Worm (Caenorhabditis elegans): ENCODE data around the gene irld-55.

irld-55 gene

ce11 chrIV:14046777-14047176, 26.8 kb downstream of the irld-55 start:
- no peak for TF ChIP-seq snpc-4 (GFP tag; optimal IDR thresholded peaks at IDR 0.05)
- TF ChIP-seq snpc-4 (tag; optimal IDR thresholded peaks at IDR 0.05), result peak in 1 of 4 experiments; percentile 18
- TF ChIP-seq mcd-1 (GFP tag; IDR thresholded peaks at IDR 0.05), result no peak

- TF ChIP-seq unc-130 (GFP tag; optimal IDR thresholded peaks at IDR 0.05), result no peak
- TF ChIP-seq fkh-3 (tag; optimal IDR thresholded peaks at IDR 0.05), result no peak
- TF ChIP-seq mcd-1 (GFP tag; IDR thresholded peaks at IDR 0.05), result no peak
- no peak for TF ChIP-seq dpl-1 (GFP tag; optimal IDR thresholded peaks at IDR 0.05)
- no peak for TF ChIP-seq ztf-22 (GFP tag; optimal IDR thresholded peaks at IDR 0.05)
- TF ChIP-seq nhr-80 (tag; optimal IDR thresholded peaks at IDR 0.05), result peak; percentile 27
- TF ChIP-seq T26A5.8 (tag; optimal IDR thresholded peaks at IDR 0.05), result no peak
Observed at ce11 chrIV:14050442-14050841, 30.4 kb downstream of the irld-55 start.

DNA sequence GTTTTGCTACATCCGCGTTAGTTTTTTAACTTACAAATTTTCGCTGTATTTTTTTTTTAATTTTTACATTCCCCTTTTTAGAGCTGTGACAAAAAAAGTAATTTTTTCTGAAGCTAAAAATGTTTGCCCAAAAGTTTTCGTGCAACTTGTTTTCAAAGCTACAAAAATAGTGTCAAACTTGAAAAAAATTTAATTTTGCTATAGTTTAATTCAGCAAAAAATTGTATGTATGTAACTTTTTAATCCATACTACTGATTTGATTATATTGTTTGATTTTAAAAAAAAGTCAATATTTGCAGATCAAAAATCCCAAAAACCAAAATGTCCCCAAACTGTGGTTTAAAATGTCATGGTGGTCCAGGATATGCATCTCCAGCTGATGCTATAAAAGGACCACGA, 30.9 kb downstream of the irld-55 start, which contains the start of gene semo-1:
semo-1 (plus strand) TSS at position 301 of the 400 bp plus-strand sequence.
- TF ChIP-seq B0336.3 (GFP tag; IDR thresholded peaks at IDR 0.05) (no peak), mes-4 (tag; optimal IDR thresholded peaks at IDR 0.05) (no peak), dox-1 (GFP tag; IDR thresholded peaks at IDR 0.05) (no peak), F33H1.4 (GFP tag; IDR thresholded peaks at IDR 0.05) (no peak), nhr-27 (tag; optimal IDR thresholded peaks at IDR 0.05) (no peak), F23B12.7 (tag; optimal IDR thresholded peaks at IDR 0.05; ENCODE audit: insufficient read depth) (no peak), rec-8 (tag; optimal IDR thresholded peaks at IDR 0.05) (no peak), hlh-26 (GFP tag; conservative IDR thresholded peaks at IDR 0.05) (no peak), F52B5.7 (tag; optimal IDR thresholded peaks at IDR 0.05) (no peak), ztf-18 (tag; optimal IDR thresholded peaks at IDR 0.05) (no peak), bed-2 (GFP tag; IDR thresholded peaks at IDR 0.05) (no peak), mel-28 (tag; optimal IDR thresholded peaks at IDR 0.05; ENCODE audit: borderline replicate concordance) (no peak), F55B11.4 (tag; optimal IDR thresholded peaks at IDR 0.05; ENCODE audit: borderline replicate concordance, insufficient read depth) (no peak), sdz-38 (tag; optimal IDR thresholded peaks at IDR 0.05) (no peak), gei-17 (GFP tag; optimal IDR thresholded peaks at IDR 0.05) (no peak), ZK185.1 (tag; optimal IDR thresholded peaks at IDR 0.05; ENCODE audit: poor library complexity, severe bottlenecking) (no peak), ekl-4 (GFP tag; IDR thresholded peaks at IDR 0.05) (no peak), B0035.1 (tag; optimal IDR thresholded peaks at IDR 0.05) (no peak)

DNA sequence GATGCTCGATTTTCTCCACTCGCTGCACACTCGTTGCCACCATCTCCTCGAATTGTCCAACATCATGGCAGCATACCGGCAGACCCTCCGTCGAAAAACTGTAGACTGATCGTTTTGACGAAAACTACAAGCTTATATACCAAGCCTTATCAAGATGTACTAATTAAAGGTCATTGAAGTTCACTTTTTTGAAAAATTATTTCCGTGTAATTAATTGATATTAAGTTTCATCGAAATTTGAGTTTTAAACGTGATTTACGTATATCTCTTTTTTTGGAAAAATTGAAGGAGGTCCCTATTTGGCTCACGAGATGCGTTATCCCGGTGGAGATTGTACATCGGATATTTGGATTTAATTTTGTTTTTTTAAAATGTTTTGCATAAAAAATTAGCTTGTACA, 40.6 kb downstream of the irld-55 start, which contains the start of gene Y37A1B.4:
Y37A1B.4 (minus strand) TSS at position 101 of the 400 bp plus-strand sequence.
- TF ChIP-seq tlf-1 (GFP tag; optimal IDR thresholded peaks at IDR 0.05) (no peak), madf-6 (GFP tag; IDR thresholded peaks at IDR 0.05) (peak; percentile 23; the same call in 1 of the 2 replicates), snpc-4 (GFP tag; optimal IDR thresholded peaks at IDR 0.05) (no peak), snpc-4 (tag; optimal IDR thresholded peaks at IDR 0.05) (peak in 1 of 4 experiments; percentile 74)

- no peak for TF ChIP-seq Y56A3A.18 (GFP tag; IDR thresholded peaks at IDR 0.05)
- TF ChIP-seq ztf-18 (tag; optimal IDR thresholded peaks at IDR 0.05), result no peak
- TF ChIP-seq cebp-2 (GFP tag; IDR thresholded peaks at IDR 0.05), result 0 out of 2 replicates have a peak, but pooled peaks have one; percentile 50
- no peak for TF ChIP-seq ceh-91 (GFP tag; IDR thresholded peaks at IDR 0.05)
Observed at ce11 chrIV:14066403-14066802, 46.4 kb downstream of the irld-55 start.
